Worm (Caenorhabditis elegans) whole organism, L1 larva: Measurements from ENCODE around the gene Y15E3A.3.

Source experiments
- C16A3.4 ChIP-seq: fragments of 150-350 bp; optimal IDR thresholded peaks from 2 replicates; lab custom pipeline; 2014; ENCODE audit warnings: missing biosample characterization, missing genetic modification characterization
- C34B4.2 ChIP-seq: sonication (generic microtip); optimal IDR thresholded peaks from 2 replicates; lab custom pipeline; 2017; ENCODE audit warnings: mild to moderate bottlenecking, missing genetic modification characterization, missing compliant biosample characterization
- F16B12.6 ChIP-seq: fragments of 150-350 bp; optimal IDR thresholded peaks from 2 replicates; lab custom pipeline; 2014; ENCODE audit warnings: missing biosample characterization, missing genetic modification characterization
- aha-1 ChIP-seq: fragments of 150-350 bp; optimal IDR thresholded peaks from 2 replicates; lab custom pipeline; 2014; ENCODE audit warnings: missing biosample characterization, missing genetic modification characterization
- alr-1 ChIP-seq: fragments of 200-800 bp; sonication (Bioruptor generic); optimal IDR thresholded peaks from 2 replicates; lab custom pipeline; 2018; ENCODE audit warnings: borderline replicate concordance, mild to moderate bottlenecking, missing genetic modification characterization, missing compliant biosample characterization
- ama-1 ChIP-seq: fragments of 150-350 bp; optimal IDR thresholded peaks from 2 replicates; lab custom pipeline; 2014
- blmp-1 ChIP-seq: fragments of 150-350 bp; optimal IDR thresholded peaks from 2 replicates; lab custom pipeline; 2014; ENCODE audit warnings: missing biosample characterization, missing genetic modification characterization
- ceh-82 ChIP-seq, 3 experiments: fragments of 150-350 bp in 1 of 3; sonication (generic microtip) in 2 of 3; optimal IDR thresholded peaks; 2 replicates each; lab custom pipeline; 2014 to 2017; ENCODE audit warnings: missing biosample characterization in 3 of 3, missing genetic modification characterization in 3 of 3
- ceh-88 ChIP-seq: fragments of 200-800 bp; sonication (Bioruptor generic); IDR thresholded peaks from 2 replicates; pipeline ENCODE4 v1.3.6; 2022; ENCODE audit warnings: missing genetic modification characterization, missing compliant biosample characterization
- ceh-90 ChIP-seq: sonication (generic microtip); optimal IDR thresholded peaks from 2 replicates; lab custom pipeline; 2016; ENCODE audit warnings: missing genetic modification characterization, missing compliant biosample characterization
- dpl-1 ChIP-seq, 3 experiments: fragments of 150-350 bp in 2 of 3; sonication (generic microtip) in 1 of 3; optimal IDR thresholded peaks; 2 replicates each; lab custom pipeline; 2014 to 2017; ENCODE audit warnings: missing biosample characterization in 3 of 3, missing genetic modification characterization in 3 of 3, missing genetic modification reagents in 3 of 3
- efl-1 ChIP-seq, 4 experiments: fragments of 150-350 bp; optimal IDR thresholded peaks in 3 of 4; peaks in 1 of 4; 1 replicate in 1 of 4; 2 replicates in 3 of 4; lab custom pipeline; 2014; ENCODE audit warnings: missing biosample characterization in 2 of 4, missing genetic modification characterization in 2 of 4, missing genetic modification reagents in 2 of 4
- efl-3 ChIP-seq: fragments of 200-800 bp; sonication (Bioruptor generic); optimal IDR thresholded peaks from 2 replicates; lab custom pipeline; 2018; ENCODE audit warnings: mild to moderate bottlenecking, missing genetic modification characterization, missing compliant biosample characterization
- egl-13 ChIP-seq: sonication (generic microtip); optimal IDR thresholded peaks from 2 replicates; lab custom pipeline; 2016; ENCODE audit warnings: missing genotype, missing genetic modification reagents, missing genetic modification characterization, missing compliant biosample characterization
- elt-2 ChIP-seq: sonication (generic microtip); optimal IDR thresholded peaks from 2 replicates; lab custom pipeline; 2016; ENCODE audit warnings: missing genetic modification characterization, mild to moderate bottlenecking, inconsistent platforms, missing compliant biosample characterization, missing genetic modification reagents
- elt-3 ChIP-seq, 6 experiments: fragments of 150-350 bp in 1 of 6; sonication (generic microtip); optimal IDR thresholded peaks; 2 replicates each; lab custom pipeline; 2017 to 2018; ENCODE audit warnings: missing biosample characterization in 6 of 6, missing genetic modification characterization in 6 of 6, inconsistent platforms in 1 of 6
- ets-5 ChIP-seq: fragments of 200-800 bp; sonication (Bioruptor generic); IDR thresholded peaks from 2 replicates; pipeline ENCODE4 v1.3.6; 2022; ENCODE audit warnings: missing genetic modification characterization, missing compliant biosample characterization
- fkh-10 ChIP-seq: sonication (generic microtip); optimal IDR thresholded peaks from 2 replicates; lab custom pipeline; 2017; ENCODE audit warnings: missing biosample characterization, missing genetic modification reagents, missing genetic modification characterization
- fkh-4 ChIP-seq: sonication (generic microtip); optimal IDR thresholded peaks from 2 replicates; lab custom pipeline; 2016; ENCODE audit warnings: missing compliant biosample characterization, missing genetic modification characterization, borderline replicate concordance
- fkh-8 ChIP-seq: sonication (generic microtip); optimal IDR thresholded peaks from 2 replicates; lab custom pipeline; 2016; ENCODE audit warnings: mild to moderate bottlenecking, missing genetic modification characterization, missing compliant biosample characterization
- hlh-4 ChIP-seq: sonication (generic microtip); optimal IDR thresholded peaks from 2 replicates; lab custom pipeline; 2016; ENCODE audit warnings: mild to moderate bottlenecking, missing genetic modification characterization, missing compliant biosample characterization
- isw-1 ChIP-seq: fragments of 200-800 bp; sonication (Bioruptor generic); IDR thresholded peaks from 2 replicates; pipeline ENCODE4 v1.3.6; 2022; ENCODE audit warnings: missing genetic modification characterization, missing compliant biosample characterization
- lin-13 ChIP-seq: fragments of 150-350 bp; optimal IDR thresholded peaks from 2 replicates; lab custom pipeline; 2014; ENCODE audit warnings: missing biosample characterization, missing genetic modification reagents, missing genetic modification characterization
- lin-14 ChIP-seq: fragments of 200-800 bp; sonication (Bioruptor generic); optimal IDR thresholded peaks from 2 replicates; lab custom pipeline; 2018; ENCODE audit warnings: mild to moderate bottlenecking, missing genetic modification characterization, moderate library complexity, missing compliant biosample characterization
- lin-35 ChIP-seq, 2 experiments: fragments of 150-350 bp; optimal IDR thresholded peaks; 2 replicates each; lab custom pipeline; 2014; ENCODE audit warnings: missing biosample characterization in 2 of 2, missing genetic modification characterization in 2 of 2, missing genetic modification reagents in 2 of 2
- lir-3 ChIP-seq: sonication (generic microtip); optimal IDR thresholded peaks from 2 replicates; lab custom pipeline; 2016; ENCODE audit warnings: mild to moderate bottlenecking, missing genetic modification characterization, moderate library complexity, missing compliant biosample characterization; ENCODE audit not compliant: poor library complexity
- lsy-2 ChIP-seq, 2 experiments: fragments of 150-350 bp; optimal IDR thresholded peaks; 2 replicates each; lab custom pipeline; 2014; ENCODE audit warnings: missing biosample characterization in 2 of 2, missing genetic modification characterization in 2 of 2
- mab-9 ChIP-seq: fragments of 200-800 bp; sonication (Bioruptor generic); IDR thresholded peaks from 2 replicates; pipeline ENCODE4 v1.3.6; 2022; ENCODE audit warnings: missing genetic modification reagents, missing genetic modification characterization, missing compliant biosample characterization
- mdl-1 ChIP-seq, 2 experiments: fragments of 150-350 bp; optimal IDR thresholded peaks; 2 replicates each; lab custom pipeline; 2014 to 2017; ENCODE audit warnings: missing biosample characterization in 2 of 2, missing genetic modification characterization in 2 of 2, inconsistent platforms in 1 of 2
- mef-2 ChIP-seq: fragments of 150-350 bp; optimal IDR thresholded peaks from 2 replicates; lab custom pipeline; 2014; ENCODE audit warnings: missing biosample characterization, missing genetic modification characterization
- mep-1 ChIP-seq: fragments of 150-350 bp; optimal IDR thresholded peaks from 2 replicates; lab custom pipeline; 2014; ENCODE audit warnings: missing biosample characterization, missing genetic modification characterization
- nhr-11 ChIP-seq: fragments of 150-350 bp; optimal IDR thresholded peaks from 2 replicates; lab custom pipeline; 2014; ENCODE audit warnings: missing biosample characterization, missing genetic modification characterization
- nhr-20 ChIP-seq: sonication (generic microtip); optimal IDR thresholded peaks from 2 replicates; lab custom pipeline; 2016; ENCODE audit warnings: mild to moderate bottlenecking, missing genetic modification characterization, missing compliant biosample characterization
- nhr-28 ChIP-seq: fragments of 150-350 bp; optimal IDR thresholded peaks from 2 replicates; lab custom pipeline; 2014; ENCODE audit warnings: missing biosample characterization, missing genetic modification characterization
- nhr-71 ChIP-seq: sonication (generic microtip); optimal IDR thresholded peaks from 2 replicates; lab custom pipeline; 2016; ENCODE audit warnings: mild to moderate bottlenecking, missing genetic modification characterization, moderate library complexity, missing compliant biosample characterization
- nhr-77 ChIP-seq: fragments of 150-350 bp; optimal IDR thresholded peaks from 2 replicates; lab custom pipeline; 2014; ENCODE audit warnings: missing biosample characterization, missing genetic modification characterization
- pag-3 ChIP-seq: sonication (generic microtip); optimal IDR thresholded peaks from 2 replicates; lab custom pipeline; 2017; ENCODE audit warnings: missing genetic modification characterization, mild to moderate bottlenecking, missing compliant biosample characterization, antibody characterized with exemption, borderline replicate concordance; ENCODE audit not compliant: insufficient read depth
- pqm-1 ChIP-seq: sonication (generic microtip); optimal IDR thresholded peaks from 3 replicates; lab custom pipeline; 2017; ENCODE audit warnings: missing biosample characterization, missing genetic modification characterization
- rnt-1 ChIP-seq: sonication (generic microtip); optimal IDR thresholded peaks from 2 replicates; lab custom pipeline; 2016; ENCODE audit warnings: mild to moderate bottlenecking, missing genetic modification characterization, moderate library complexity, missing compliant biosample characterization
- snu-23 ChIP-seq: sonication (generic microtip); optimal IDR thresholded peaks from 2 replicates; lab custom pipeline; 2016; ENCODE audit warnings: missing genetic modification characterization, missing compliant biosample characterization
- sox-4 ChIP-seq: sonication (generic microtip); optimal IDR thresholded peaks from 2 replicates; lab custom pipeline; 2016; ENCODE audit warnings: missing genetic modification characterization, missing compliant biosample characterization
- sptf-1 ChIP-seq: fragments of 150-350 bp; optimal IDR thresholded peaks from 2 replicates; lab custom pipeline; 2014; ENCODE audit warnings: missing biosample characterization, missing genetic modification characterization
- sup-37 ChIP-seq: fragments of 200-800 bp; sonication (Bioruptor generic); optimal IDR thresholded peaks from 2 replicates; lab custom pipeline; 2018; ENCODE audit warnings: mild to moderate bottlenecking, missing genetic modification characterization, missing compliant biosample characterization
- swsn-7 ChIP-seq: sonication (generic microtip); optimal IDR thresholded peaks from 2 replicates; lab custom pipeline; 2016; ENCODE audit warnings: missing genetic modification characterization, missing compliant biosample characterization
- tbx-2 ChIP-seq: sonication (generic microtip); optimal IDR thresholded peaks from 2 replicates; lab custom pipeline; 2016; ENCODE audit warnings: missing genetic modification characterization, missing compliant biosample characterization
- tlp-1 ChIP-seq: fragments of 150-350 bp; optimal IDR thresholded peaks from 2 replicates; lab custom pipeline; 2014; ENCODE audit warnings: missing biosample characterization, missing genetic modification characterization
- unc-30 ChIP-seq: sonication (generic microtip); optimal IDR thresholded peaks from 2 replicates; lab custom pipeline; 2017; ENCODE audit warnings: missing biosample characterization, missing genetic modification characterization
- unc-62 ChIP-seq: fragments of 150-350 bp; optimal IDR thresholded peaks from 2 replicates; lab custom pipeline; 2014; ENCODE audit warnings: missing biosample characterization, missing genetic modification reagents, missing genetic modification characterization
- unc-86 ChIP-seq: sonication (generic microtip); optimal IDR thresholded peaks from 2 replicates; lab custom pipeline; 2016; ENCODE audit warnings: missing genetic modification characterization, missing compliant biosample characterization
- unc-98 ChIP-seq: fragments of 200-800 bp; sonication (Bioruptor generic); IDR thresholded peaks from 2 replicates; pipeline ENCODE4 v1.3.6; 2022; ENCODE audit warnings: missing genetic modification characterization, missing compliant biosample characterization
- vab-15 ChIP-seq: sonication (generic microtip); optimal IDR thresholded peaks from 2 replicates; lab custom pipeline; 2017; ENCODE audit warnings: missing genotype, mild to moderate bottlenecking, missing genetic modification characterization, missing compliant biosample characterization
- xbp-1 ChIP-seq: sonication (generic microtip); optimal IDR thresholded peaks from 2 replicates; lab custom pipeline; 2016; ENCODE audit warnings: missing genetic modification characterization, missing compliant biosample characterization
- ztf-11 ChIP-seq, 2 experiments: sonication (generic microtip); optimal IDR thresholded peaks; 2 replicates each; lab custom pipeline; 2016 to 2017; ENCODE audit warnings: missing genetic modification characterization in 2 of 2, missing biosample characterization in 1 of 2, missing compliant biosample characterization in 1 of 2

The Y15E3A.3 gene

DNA sequence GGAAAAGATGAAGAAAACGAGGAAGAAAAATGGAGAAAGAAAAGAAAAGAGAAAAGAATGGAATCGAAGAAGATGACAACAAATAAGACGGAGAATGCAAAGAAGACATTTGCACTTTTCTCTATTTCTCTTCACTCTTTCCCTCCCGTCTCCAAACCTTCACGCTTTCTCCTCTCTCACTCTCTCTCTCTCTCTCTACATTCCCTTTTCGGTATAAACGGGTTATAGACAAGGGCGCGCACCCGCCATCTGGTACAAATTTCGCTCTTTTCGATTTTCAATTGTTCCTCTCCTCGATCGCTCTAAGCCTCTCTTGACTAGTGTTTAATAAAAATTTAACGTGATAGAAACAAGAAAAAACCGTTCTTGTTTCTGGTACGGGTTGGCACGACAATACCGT lies 48.8 kb downstream of the Y15E3A.3 start:
- TF ChIP-seq unc-30 (tag; lab: Kevin White, UChicago) (no peak), sptf-1 (tag; lab: Kevin White, UChicago) (no peak), dpl-1 (GFP tag; optimal IDR thresholded peaks at IDR 0.05; lab: Kevin White, UChicago) (peak; percentile 0 to 31 (median 26)), swsn-7 (tag; lab: Kevin White, UChicago) (peak; percentile 61), tlp-1 (tag; lab: Kevin White, UChicago) (no peak), lsy-2 (tag; optimal IDR thresholded peaks at IDR 0.05; lab: Kevin White, UChicago) (peak; percentile 27 to 84), elt-3 (tag; optimal IDR thresholded peaks at IDR 0.05; lab: Kevin White, UChicago) (peak in 3 of 6 experiments; percentile 41 to 82 (median 54)), efl-3 (GFP tag; lab: Kevin White, UChicago) (no peak), mab-9 (GFP tag; lab: Robert Waterston, UW) (no peak), sup-37 (GFP tag; lab: Kevin White, UChicago) (no peak), nhr-77 (peak; percentile 52), alr-1 (no peak), vab-15 (tag; lab: Kevin White, UChicago) (no peak), rnt-1 (tag; lab: Kevin White, UChicago) (peak; percentile 35), unc-86 (tag; lab: Kevin White, UChicago) (peak; percentile 8), C16A3.4 (tag; lab: Kevin White, UChicago) (peak; percentile 73), snu-23 (GFP tag; lab: Kevin White, UChicago) (peak; percentile 86), fkh-8 (no peak), lin-35 (GFP tag; optimal IDR thresholded peaks at IDR 0.05; lab: Kevin White, UChicago) (peak; percentile 14 to 64), pag-3 (no peak), ets-5 (GFP tag; lab: Robert Waterston, UW) (no peak), fkh-4 (tag; lab: Kevin White, UChicago) (no peak), ceh-90 (no peak), unc-62 (GFP tag; lab: Kevin White, UChicago) (no peak), lir-3 (tag; lab: Kevin White, UChicago) (peak; percentile 49), C34B4.2 (tag; lab: Kevin White, UChicago) (no peak), mep-1 (tag; lab: Kevin White, UChicago) (peak; percentile 37), egl-13 (tag; lab: Kevin White, UChicago) (peak; percentile 1), tbx-2 (peak; percentile 70), elt-2 (tag; lab: Kevin White, UChicago) (no peak), blmp-1 (peak; percentile 100), nhr-11 (peak; percentile 0), ama-1 (lab: Kevin White, UChicago) (no peak), lin-13 (peak; percentile 58), mef-2 (tag; lab: Kevin White, UChicago) (no peak), ceh-82 (tag; optimal IDR thresholded peaks at IDR 0.05; lab: Kevin White, UChicago) (peak; percentile 54 to 75 (median 64)), sox-4 (tag; lab: Kevin White, UChicago) (no peak), ztf-11 (tag; optimal IDR thresholded peaks at IDR 0.05; lab: Kevin White, UChicago) (no peak), unc-98 (no peak), fkh-10 (peak; percentile 52), pqm-1 (tag; lab: Kevin White, UChicago) (no peak), mdl-1 (tag; optimal IDR thresholded peaks at IDR 0.05; lab: Kevin White, UChicago) (peak in 1 of 2 experiments; percentile 72), F16B12.6 (tag; lab: Kevin White, UChicago) (no peak), isw-1 (GFP tag; lab: Robert Waterston, UW) (no peak), aha-1 (no peak), nhr-71 (tag; lab: Kevin White, UChicago) (peak; percentile 86), ceh-88 (GFP tag; lab: Robert Waterston, UW) (0 out of 2 replicates have a peak, but pooled peaks have one; percentile 20), xbp-1 (tag; lab: Kevin White, UChicago) (peak; percentile 45), lin-14 (GFP tag; lab: Kevin White, UChicago) (peak; percentile 95), nhr-20 (tag; lab: Kevin White, UChicago) (peak; percentile 83), efl-1 (optimal IDR thresholded peaks at IDR 0.05; lab: Kevin White, UChicago) (peak; percentile 48 to 68), efl-1 (GFP tag; optimal IDR thresholded peaks at IDR 0.05 in 1 of 2; lab: Kevin White, UChicago) (peak in 1 of 2 experiments; percentile 92), hlh-4 (tag; lab: Kevin White, UChicago) (no peak), nhr-28 (tag; lab: Kevin White, UChicago) (no peak)
